Worm (Caenorhabditis elegans) whole organism, midembryonic: Measurements from ENCODE around the gene nlp-34.

Experiments used
- T22C8.4 ChIP-seq: fragments of 200-800 bp; sonication (Bioruptor generic); IDR thresholded peaks from 2 replicates; pipeline ENCODE4 v1.3.6; 2022; ENCODE audit warnings: missing genetic modification characterization, missing compliant biosample characterization
- cog-1 ChIP-seq: sonication (generic microtip); optimal IDR thresholded peaks from 2 replicates; lab custom pipeline; 2016; ENCODE audit warnings: missing genetic modification characterization, missing compliant biosample characterization
- flt-1 ChIP-seq: fragments of 200-800 bp; sonication (Bioruptor generic); IDR thresholded peaks from 2 replicates; pipeline ENCODE4 v1.3.6; 2022; ENCODE audit warnings: missing genetic modification characterization, missing compliant biosample characterization
- klf-2 ChIP-seq: fragments of 200-800 bp; sonication (Bioruptor generic); conservative IDR thresholded peaks from 2 replicates; pipeline ENCODE4 v1.3.6; 2022; ENCODE audit warnings: missing genetic modification reagents, missing genetic modification characterization, missing compliant biosample characterization
- med-1 ChIP-seq: sonication (generic microtip); optimal IDR thresholded peaks from 2 replicates; lab custom pipeline; 2017; ENCODE audit warnings: missing genetic modification characterization, mild to moderate bottlenecking, missing compliant biosample characterization, antibody characterized with exemption, missing genetic modification reagents; ENCODE audit not compliant: insufficient read depth
- ref-1 ChIP-seq: fragments of 200-800 bp; sonication (Bioruptor generic); conservative IDR thresholded peaks from 2 replicates; pipeline ENCODE4 v1.3.6; 2022; ENCODE audit warnings: missing genetic modification reagents, missing genetic modification characterization, missing compliant biosample characterization
- ztf-23 ChIP-seq: fragments of 200-800 bp; sonication (Bioruptor generic); IDR thresholded peaks from 2 replicates; pipeline ENCODE4 v1.3.6; 2022; ENCODE audit warnings: missing genetic modification reagents, missing genetic modification characterization, missing compliant biosample characterization
- ztf-29 ChIP-seq: fragments of 200-800 bp; sonication (Bioruptor generic); IDR thresholded peaks from 2 replicates; pipeline ENCODE4 v1.3.6; 2022; ENCODE audit warnings: missing genetic modification reagents, missing genetic modification characterization, missing compliant biosample characterization

DNA sequence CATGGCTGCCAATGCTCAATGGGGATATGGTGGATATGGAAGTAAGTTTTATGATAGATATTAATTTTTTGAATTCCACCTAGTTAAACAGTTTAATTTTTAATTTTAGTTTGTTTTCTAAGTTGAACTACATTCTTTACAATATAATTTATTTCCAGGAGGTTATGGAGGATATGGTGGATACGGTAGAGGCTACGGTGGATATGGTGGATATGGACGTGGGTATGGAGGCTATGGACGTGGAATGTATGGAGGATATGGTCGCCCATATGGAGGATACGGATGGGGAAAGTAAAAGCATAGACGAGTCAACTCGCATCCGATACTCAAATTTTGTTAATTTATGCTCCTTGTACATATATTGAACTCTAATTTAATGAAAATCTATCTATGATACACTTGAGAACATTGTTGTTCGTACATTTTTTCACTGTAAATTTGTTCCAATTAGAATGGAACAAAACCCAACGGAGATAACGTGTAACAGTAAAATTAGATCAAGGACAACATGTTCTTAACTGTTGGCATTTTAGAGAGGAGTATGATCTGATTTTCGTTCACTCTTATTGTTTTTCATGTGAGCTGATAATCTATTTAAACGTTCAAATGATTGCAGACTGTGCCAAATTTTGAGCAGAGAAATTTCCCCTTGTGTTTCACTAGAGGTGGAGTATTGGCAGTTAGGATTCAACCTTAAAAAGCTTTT is 1.4 kb upstream of the nlp-34 start:
- TF ChIP-seq T22C8.4 (GFP tag; lab: Robert Waterston, UW): no peak
- no peak for TF ChIP-seq ref-1
- TF ChIP-seq ztf-29 (GFP tag; lab: Robert Waterston, UW): no peak
- TF ChIP-seq flt-1: no peak
- no peak for TF ChIP-seq ztf-23 (GFP tag; lab: Robert Waterston, UW)
- TF ChIP-seq klf-2: no peak
- no peak for TF ChIP-seq med-1 (GFP tag; lab: Kevin White, UChicago)
- TF ChIP-seq cog-1 (tag; lab: Kevin White, UChicago): no peak
